Fruit fly (Drosophila melanogaster): Measurements from ENCODE around the gene Cyp313a2.

DNA sequence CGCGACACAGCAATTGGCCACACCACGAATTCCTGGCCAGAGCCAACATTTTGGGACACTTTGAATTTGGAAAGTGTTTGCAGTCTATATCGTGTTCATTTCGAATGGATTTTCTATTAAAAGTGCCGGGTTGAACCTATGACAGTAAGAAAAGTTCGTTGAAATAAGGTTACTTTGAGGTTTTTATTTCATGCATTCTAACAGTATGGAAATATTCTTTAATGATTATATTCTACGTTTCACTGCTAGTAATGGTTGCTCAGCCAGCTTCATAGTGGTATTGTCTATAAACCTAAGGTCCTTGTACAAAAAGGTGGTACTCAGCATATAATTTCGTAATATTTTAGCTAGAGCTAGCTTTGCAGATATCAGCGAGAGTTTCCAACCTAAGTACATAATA is 4.1 kb downstream of the Cyp313a2 start, which contains the start of gene Pglym87:
- TF ChIP-seq usp (GFP tag; optimal IDR thresholded peaks at IDR 0.05) (no peak), CG8478 (optimal IDR thresholded peaks at IDR 0.05) (no peak), pan (optimal IDR thresholded peaks at IDR 0.05) (no peak)

All from whole organism.